Worm (Caenorhabditis elegans): Measurements from ENCODE around the gene W09G12.10.

DNA sequence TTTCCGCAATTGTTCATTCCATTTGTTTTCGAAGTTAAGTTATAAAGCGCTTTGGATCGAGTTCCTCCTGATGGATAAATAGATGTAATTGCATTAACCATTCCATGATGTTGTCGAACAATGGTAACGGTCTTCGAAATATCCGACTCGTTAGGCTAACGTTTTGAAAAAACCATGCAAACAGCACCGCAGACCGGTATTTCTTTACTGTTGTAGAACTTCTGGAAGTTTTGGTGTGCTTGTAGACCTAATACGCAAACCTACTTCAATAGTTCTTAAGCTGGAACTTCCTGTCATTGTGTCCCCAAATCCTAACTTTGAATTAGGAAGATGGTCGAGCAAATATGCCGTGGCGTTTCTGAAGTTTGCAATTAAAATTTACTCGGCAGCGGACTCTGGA, 24.2 kb upstream of the W09G12.10 start, which contains the start of gene F38A1.9:
- no peak for TF ChIP-seq nhr-28 (tag; optimal IDR thresholded peaks at IDR 0.05)
- no peak for TF ChIP-seq snpc-4 (tag; optimal IDR thresholded peaks at IDR 0.05)
- TF ChIP-seq nhr-76 (tag; optimal IDR thresholded peaks at IDR 0.05): no peak
- TF ChIP-seq elt-3 (tag; optimal IDR thresholded peaks at IDR 0.05): no peak
- TF ChIP-seq lin-15B (tag; optimal IDR thresholded peaks at IDR 0.05): no peak
- no peak for TF ChIP-seq nhr-11 (tag; optimal IDR thresholded peaks at IDR 0.05)
- TF ChIP-seq ceh-9 (tag; optimal IDR thresholded peaks at IDR 0.05): no peak

Data from whole organism, L3 larva.